Fruit fly (Drosophila melanogaster) whole organism, pupa: ENCODE results near the gene RpS14b.

Source experiments
- CG12605 ChIP-seq: fragments of 200-800 bp; sonication (Bioruptor generic); IDR thresholded peaks from 2 replicates; pipeline ENCODE4 v1.3.6; 2022; ENCODE audit warnings: missing biosample characterization, missing genetic modification characterization
- CG13204 ChIP-seq: fragments of 200-800 bp; sonication (Bioruptor generic); optimal IDR thresholded peaks from 2 replicates; lab custom pipeline; 2018; ENCODE audit warnings: missing biosample characterization, mild to moderate bottlenecking, missing genetic modification characterization, moderate library complexity
- CG15710 ChIP-seq: fragments of 200-800 bp; sonication (Bioruptor generic); optimal IDR thresholded peaks from 2 replicates; lab custom pipeline; 2018; ENCODE audit warnings: missing biosample characterization, mild to moderate bottlenecking, missing genetic modification characterization, moderate library complexity
- CG8301 ChIP-seq: fragments of 200-800 bp; sonication (Bioruptor generic); optimal IDR thresholded peaks from 2 replicates; lab custom pipeline; 2018; ENCODE audit warnings: missing biosample characterization, mild to moderate bottlenecking, missing genetic modification characterization
- D1 ChIP-seq: fragments of 200-800 bp; sonication (Bioruptor generic); optimal IDR thresholded peaks from 2 replicates; lab custom pipeline; 2018; ENCODE audit warnings: missing biosample characterization, mild to moderate bottlenecking, missing genetic modification characterization, moderate library complexity
- EcR ChIP-seq: fragments of 200-800 bp; sonication (Bioruptor generic); optimal IDR thresholded peaks from 3 replicates; lab custom pipeline; 2019; ENCODE audit warnings: missing biosample characterization, missing genetic modification characterization, mild to moderate bottlenecking, moderate library complexity, missing genetic modification reagents
- Ets98B ChIP-seq: fragments of 200-800 bp; sonication (Bioruptor generic); IDR thresholded peaks from 2 replicates; pipeline ENCODE4 v1.3.6; 2022; ENCODE audit warnings: missing biosample characterization, missing genetic modification characterization
- fd96Ca ChIP-seq: fragments of 200-800 bp; sonication (Bioruptor generic); IDR thresholded peaks from 3 replicates; pipeline ENCODE4 v1.3.6; 2022; ENCODE audit warnings: missing biosample characterization, missing genetic modification characterization

DNA sequence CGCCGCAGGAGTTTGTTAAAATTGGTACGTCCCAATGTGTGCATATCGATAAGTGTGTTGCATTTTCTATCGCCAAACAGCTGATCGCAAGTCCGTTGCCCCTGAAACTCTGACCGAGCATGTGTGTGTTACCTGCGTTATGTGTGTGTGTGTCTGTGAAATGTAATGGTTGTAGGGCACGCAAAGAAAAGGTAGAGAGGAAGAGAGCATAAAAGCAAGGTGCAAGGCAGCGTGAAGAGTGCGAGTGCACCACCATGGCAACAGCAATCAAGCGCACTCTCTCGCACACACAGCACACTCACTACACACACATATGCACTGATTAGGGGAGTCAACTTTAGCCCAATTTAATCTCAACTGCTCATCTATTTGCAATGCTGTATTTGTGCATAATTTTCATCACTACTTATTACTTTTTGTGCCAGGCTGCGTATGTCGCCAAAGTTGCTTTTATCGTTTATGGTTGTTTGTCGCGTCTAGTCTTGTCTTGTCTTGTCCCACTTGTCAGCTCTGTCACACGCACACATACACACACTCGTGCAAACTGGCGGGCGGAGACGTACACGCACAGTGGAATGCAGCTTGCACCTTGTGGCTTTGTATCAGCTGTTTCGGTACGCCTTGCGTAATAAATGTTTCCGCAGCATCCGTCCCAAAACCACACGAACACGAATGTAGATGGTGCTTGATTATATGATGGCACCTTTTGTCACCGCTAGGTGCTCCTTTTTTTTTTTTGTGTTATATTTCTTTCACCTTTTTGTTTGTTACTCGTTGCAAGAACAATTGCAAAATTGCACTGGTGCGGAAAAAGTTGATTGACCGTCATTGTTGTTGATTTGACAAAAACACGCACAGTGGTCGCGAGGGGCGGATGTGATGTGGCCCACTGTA is 3.1 kb downstream of the RpS14b start:
- TF ChIP-seq D1 (no peak), CG8301 (tag; lab: Kevin White, UChicago) (peak; percentile 84), CG13204 (no peak), Ets98B (GFP tag; lab: Robert Waterston, UW) (peak; percentile 55; the same call in 1 of the 2 replicates), CG12605 (no peak; the same call in 1 of the 2 replicates), CG15710 (tag; lab: Kevin White, UChicago) (peak; percentile 75), fd96Ca (GFP tag; lab: Robert Waterston, UW) (peak; percentile 85), EcR (GFP tag; lab: Kevin White, UChicago) (peak; percentile 91)
